Worm (Caenorhabditis elegans) whole organism, midembryonic: ENCODE results near the gene Y39B6A.3.

Source experiments
- T22C8.4 ChIP-seq: fragments of 200-800 bp; sonication (Bioruptor generic); IDR thresholded peaks from 2 replicates; pipeline ENCODE4 v1.3.6; 2022; ENCODE audit warnings: missing genetic modification characterization, missing compliant biosample characterization
- cog-1 ChIP-seq: sonication (generic microtip); optimal IDR thresholded peaks from 2 replicates; lab custom pipeline; 2016; ENCODE audit warnings: missing genetic modification characterization, missing compliant biosample characterization
- klf-2 ChIP-seq: fragments of 200-800 bp; sonication (Bioruptor generic); conservative IDR thresholded peaks from 2 replicates; pipeline ENCODE4 v1.3.6; 2022; ENCODE audit warnings: missing genetic modification reagents, missing genetic modification characterization, missing compliant biosample characterization
- med-1 ChIP-seq: sonication (generic microtip); optimal IDR thresholded peaks from 2 replicates; lab custom pipeline; 2017; ENCODE audit warnings: missing genetic modification characterization, mild to moderate bottlenecking, missing compliant biosample characterization, antibody characterized with exemption, missing genetic modification reagents; ENCODE audit not compliant: insufficient read depth
- ref-1 ChIP-seq: fragments of 200-800 bp; sonication (Bioruptor generic); conservative IDR thresholded peaks from 2 replicates; pipeline ENCODE4 v1.3.6; 2022; ENCODE audit warnings: missing genetic modification reagents, missing genetic modification characterization, missing compliant biosample characterization

DNA sequence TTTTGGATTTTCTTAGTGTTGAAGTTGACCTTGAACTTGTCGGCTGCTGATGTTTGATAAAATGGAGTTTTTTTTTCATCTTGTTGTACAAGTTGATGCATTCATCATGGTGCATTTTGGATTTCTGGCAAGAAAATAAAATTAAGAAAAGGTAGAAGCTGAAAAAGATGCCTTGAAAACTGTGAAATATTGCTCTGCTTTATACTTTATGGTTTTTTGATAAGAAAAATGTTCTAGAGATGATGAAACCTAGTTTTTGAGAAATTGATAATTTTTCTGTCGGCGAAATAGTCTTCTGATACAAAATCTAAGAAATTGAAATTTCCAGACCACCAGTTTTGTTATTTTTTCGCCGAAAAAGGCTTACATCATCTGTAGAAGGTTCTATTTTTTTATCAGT is 37.5 kb downstream of the Y39B6A.3 start, which contains the start of gene Y39B6A.69:
- TF ChIP-seq cog-1 (tag; lab: Kevin White, UChicago) (no peak), med-1 (GFP tag; lab: Kevin White, UChicago) (no peak), ref-1 (no peak), klf-2 (GFP tag; lab: Robert Waterston, UW) (no peak), T22C8.4 (no peak)
